Worm (Caenorhabditis elegans) whole organism, L1 larva: Measurements from ENCODE around the gene C33H5.2.
A peak's percentile ranks its signal among the peaks of the same experiment; 100 is the strongest.

Experiments
- C34B4.2 ChIP-seq: sonication (generic microtip); optimal IDR thresholded peaks from 2 replicates; lab custom pipeline; 2017; ENCODE audit warnings: mild to moderate bottlenecking, missing genetic modification characterization, missing compliant biosample characterization
- aly-2 ChIP-seq: fragments of 150-350 bp; optimal IDR thresholded peaks from 2 replicates; lab custom pipeline; 2014; ENCODE audit warnings: missing biosample characterization, missing genetic modification characterization
- ceh-82 ChIP-seq, 3 experiments: fragments of 150-350 bp in 1 of 3; sonication (generic microtip) in 2 of 3; optimal IDR thresholded peaks; 2 replicates each; lab custom pipeline; 2014 to 2017; ENCODE audit warnings: missing biosample characterization in 3 of 3, missing genetic modification characterization in 3 of 3
- ceh-90 ChIP-seq: sonication (generic microtip); optimal IDR thresholded peaks from 2 replicates; lab custom pipeline; 2016; ENCODE audit warnings: missing genetic modification characterization, missing compliant biosample characterization
- ces-1 ChIP-seq: fragments of 150-350 bp; optimal IDR thresholded peaks from 2 replicates; lab custom pipeline; 2014; ENCODE audit warnings: missing biosample characterization, missing genetic modification reagents, missing genetic modification characterization
- dpl-1 ChIP-seq, 3 experiments: fragments of 150-350 bp in 2 of 3; sonication (generic microtip) in 1 of 3; optimal IDR thresholded peaks; 2 replicates each; lab custom pipeline; 2014 to 2017; ENCODE audit warnings: missing biosample characterization in 3 of 3, missing genetic modification characterization in 3 of 3, missing genetic modification reagents in 3 of 3
- dsc-1 ChIP-seq: sonication (generic microtip); optimal IDR thresholded peaks from 2 replicates; lab custom pipeline; 2016; ENCODE audit warnings: mild to moderate bottlenecking, missing genetic modification characterization, missing compliant biosample characterization
- efl-1 ChIP-seq, 4 experiments: fragments of 150-350 bp; optimal IDR thresholded peaks in 3 of 4; peaks in 1 of 4; 1 replicate in 1 of 4; 2 replicates in 3 of 4; lab custom pipeline; 2014; ENCODE audit warnings: missing biosample characterization in 2 of 4, missing genetic modification characterization in 2 of 4, missing genetic modification reagents in 2 of 4
- efl-3 ChIP-seq: fragments of 200-800 bp; sonication (Bioruptor generic); optimal IDR thresholded peaks from 2 replicates; lab custom pipeline; 2018; ENCODE audit warnings: mild to moderate bottlenecking, missing genetic modification characterization, missing compliant biosample characterization
- egl-13 ChIP-seq: sonication (generic microtip); optimal IDR thresholded peaks from 2 replicates; lab custom pipeline; 2016; ENCODE audit warnings: missing genotype, missing genetic modification reagents, missing genetic modification characterization, missing compliant biosample characterization
- elt-2 ChIP-seq: sonication (generic microtip); optimal IDR thresholded peaks from 2 replicates; lab custom pipeline; 2016; ENCODE audit warnings: missing genetic modification characterization, mild to moderate bottlenecking, inconsistent platforms, missing compliant biosample characterization, missing genetic modification reagents
- fkh-4 ChIP-seq: sonication (generic microtip); optimal IDR thresholded peaks from 2 replicates; lab custom pipeline; 2016; ENCODE audit warnings: missing compliant biosample characterization, missing genetic modification characterization, borderline replicate concordance
- fos-1 ChIP-seq: fragments of 150-350 bp; optimal IDR thresholded peaks from 2 replicates; lab custom pipeline; 2014; ENCODE audit warnings: missing biosample characterization, missing genetic modification characterization
- grh-1 ChIP-seq: fragments of 200-800 bp; sonication (Bioruptor generic); IDR thresholded peaks from 2 replicates; pipeline ENCODE4 v1.3.6; 2022; ENCODE audit warnings: missing genetic modification reagents, missing genetic modification characterization, missing compliant biosample characterization
- hlh-4 ChIP-seq: sonication (generic microtip); optimal IDR thresholded peaks from 2 replicates; lab custom pipeline; 2016; ENCODE audit warnings: mild to moderate bottlenecking, missing genetic modification characterization, missing compliant biosample characterization
- hpl-2 ChIP-seq: fragments of 150-350 bp; optimal IDR thresholded peaks from 2 replicates; lab custom pipeline; 2014; ENCODE audit warnings: missing biosample characterization, missing genetic modification reagents, missing genetic modification characterization
- isw-1 ChIP-seq: fragments of 200-800 bp; sonication (Bioruptor generic); IDR thresholded peaks from 2 replicates; pipeline ENCODE4 v1.3.6; 2022; ENCODE audit warnings: missing genetic modification characterization, missing compliant biosample characterization
- lin-15B ChIP-seq: fragments of 150-350 bp; sonication (generic microtip); optimal IDR thresholded peaks from 3 replicates; lab custom pipeline; 2014; ENCODE audit warnings: missing biosample characterization, missing genetic modification characterization
- lin-39 ChIP-seq: fragments of 150-350 bp; optimal IDR thresholded peaks from 2 replicates; lab custom pipeline; 2014; ENCODE audit warnings: missing biosample characterization, missing genetic modification reagents, missing genetic modification characterization
- mep-1 ChIP-seq: fragments of 150-350 bp; optimal IDR thresholded peaks from 2 replicates; lab custom pipeline; 2014; ENCODE audit warnings: missing biosample characterization, missing genetic modification characterization
- nhr-12 ChIP-seq: sonication (generic microtip); optimal IDR thresholded peaks from 2 replicates; lab custom pipeline; 2017; ENCODE audit warnings: missing biosample characterization, missing genetic modification characterization
- nhr-19 ChIP-seq: fragments of 200-800 bp; sonication (Bioruptor generic); conservative IDR thresholded peaks from 2 replicates; pipeline ENCODE4 v1.3.6; 2022; ENCODE audit warnings: missing genetic modification characterization, missing compliant biosample characterization
- nhr-20 ChIP-seq: sonication (generic microtip); optimal IDR thresholded peaks from 2 replicates; lab custom pipeline; 2016; ENCODE audit warnings: mild to moderate bottlenecking, missing genetic modification characterization, missing compliant biosample characterization
- nhr-237 ChIP-seq: fragments of 150-350 bp; optimal IDR thresholded peaks from 2 replicates; lab custom pipeline; 2014; ENCODE audit warnings: missing biosample characterization, missing genetic modification characterization
- nhr-47 ChIP-seq: sonication (generic microtip); optimal IDR thresholded peaks from 2 replicates; lab custom pipeline; 2016; ENCODE audit warnings: mild to moderate bottlenecking, missing genetic modification characterization, moderate library complexity, missing compliant biosample characterization
- nhr-71 ChIP-seq: sonication (generic microtip); optimal IDR thresholded peaks from 2 replicates; lab custom pipeline; 2016; ENCODE audit warnings: mild to moderate bottlenecking, missing genetic modification characterization, moderate library complexity, missing compliant biosample characterization
- nhr-76 ChIP-seq: sonication (generic microtip); optimal IDR thresholded peaks from 2 replicates; lab custom pipeline; 2017; ENCODE audit warnings: missing biosample characterization, missing genetic modification characterization
- nhr-77 ChIP-seq: fragments of 150-350 bp; optimal IDR thresholded peaks from 2 replicates; lab custom pipeline; 2014; ENCODE audit warnings: missing biosample characterization, missing genetic modification characterization
- nhr-84 ChIP-seq: sonication (generic microtip); optimal IDR thresholded peaks from 2 replicates; lab custom pipeline; 2017; ENCODE audit warnings: missing biosample characterization, missing genetic modification characterization
- nhr-85 ChIP-seq: sonication (generic microtip); peaks from one replicate; lab custom pipeline; 2016; ENCODE audit warnings: missing genetic modification characterization, inconsistent platforms, missing compliant biosample characterization
- pag-3 ChIP-seq: sonication (generic microtip); optimal IDR thresholded peaks from 2 replicates; lab custom pipeline; 2017; ENCODE audit warnings: missing genetic modification characterization, mild to moderate bottlenecking, missing compliant biosample characterization, antibody characterized with exemption, borderline replicate concordance; ENCODE audit not compliant: insufficient read depth
- pax-3 ChIP-seq: fragments of 200-800 bp; sonication (Bioruptor generic); optimal IDR thresholded peaks from 2 replicates; lab custom pipeline; 2018; ENCODE audit warnings: mild to moderate bottlenecking, missing genetic modification characterization, moderate library complexity, missing compliant biosample characterization
- pqm-1 ChIP-seq: sonication (generic microtip); optimal IDR thresholded peaks from 3 replicates; lab custom pipeline; 2017; ENCODE audit warnings: missing biosample characterization, missing genetic modification characterization
- rnt-1 ChIP-seq: sonication (generic microtip); optimal IDR thresholded peaks from 2 replicates; lab custom pipeline; 2016; ENCODE audit warnings: mild to moderate bottlenecking, missing genetic modification characterization, moderate library complexity, missing compliant biosample characterization
- snpc-4 ChIP-seq: fragments of 150-350 bp; optimal IDR thresholded peaks from 2 replicates; lab custom pipeline; 2014; ENCODE audit warnings: missing biosample characterization, missing genetic modification characterization
- snu-23 ChIP-seq: sonication (generic microtip); optimal IDR thresholded peaks from 2 replicates; lab custom pipeline; 2016; ENCODE audit warnings: missing genetic modification characterization, missing compliant biosample characterization
- sox-4 ChIP-seq: sonication (generic microtip); optimal IDR thresholded peaks from 2 replicates; lab custom pipeline; 2016; ENCODE audit warnings: missing genetic modification characterization, missing compliant biosample characterization
- sptf-1 ChIP-seq: fragments of 150-350 bp; optimal IDR thresholded peaks from 2 replicates; lab custom pipeline; 2014; ENCODE audit warnings: missing biosample characterization, missing genetic modification characterization
- sup-37 ChIP-seq: fragments of 200-800 bp; sonication (Bioruptor generic); optimal IDR thresholded peaks from 2 replicates; lab custom pipeline; 2018; ENCODE audit warnings: mild to moderate bottlenecking, missing genetic modification characterization, missing compliant biosample characterization
- swsn-7 ChIP-seq: sonication (generic microtip); optimal IDR thresholded peaks from 2 replicates; lab custom pipeline; 2016; ENCODE audit warnings: missing genetic modification characterization, missing compliant biosample characterization
- tbx-2 ChIP-seq: sonication (generic microtip); optimal IDR thresholded peaks from 2 replicates; lab custom pipeline; 2016; ENCODE audit warnings: missing genetic modification characterization, missing compliant biosample characterization
- unc-130 ChIP-seq: fragments of 150-350 bp; optimal IDR thresholded peaks from 2 replicates; lab custom pipeline; 2017; ENCODE audit warnings: missing biosample characterization, missing genetic modification characterization, inconsistent platforms
- unc-30 ChIP-seq: sonication (generic microtip); optimal IDR thresholded peaks from 2 replicates; lab custom pipeline; 2017; ENCODE audit warnings: missing biosample characterization, missing genetic modification characterization
- unc-62 ChIP-seq: fragments of 150-350 bp; optimal IDR thresholded peaks from 2 replicates; lab custom pipeline; 2014; ENCODE audit warnings: missing biosample characterization, missing genetic modification reagents, missing genetic modification characterization
- unc-98 ChIP-seq: fragments of 200-800 bp; sonication (Bioruptor generic); IDR thresholded peaks from 2 replicates; pipeline ENCODE4 v1.3.6; 2022; ENCODE audit warnings: missing genetic modification characterization, missing compliant biosample characterization
- ztf-4 ChIP-seq: fragments of 150-350 bp; optimal IDR thresholded peaks from 2 replicates; lab custom pipeline; 2014; ENCODE audit warnings: missing biosample characterization, missing genetic modification characterization

C33H5.2 gene

DNA sequence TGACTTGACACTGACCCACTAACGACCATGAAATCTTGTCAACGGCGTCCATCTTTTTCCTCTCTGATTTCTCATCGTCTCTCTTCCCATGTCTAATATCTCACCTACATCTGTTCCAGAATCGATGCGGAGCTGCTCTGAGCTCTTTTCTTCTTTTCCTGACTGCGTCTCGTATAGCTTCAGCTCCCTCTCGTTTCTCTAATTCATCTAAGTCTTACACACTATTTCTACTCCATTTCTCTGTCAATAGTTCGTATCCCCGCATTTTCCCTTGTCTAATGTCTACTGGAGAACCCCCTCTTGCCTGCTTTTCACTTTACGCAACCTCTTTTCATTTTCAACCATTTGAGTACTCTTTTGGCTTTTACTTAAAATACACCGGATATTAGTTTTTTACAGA, 13.0 kb downstream of the C33H5.2 start, which contains the start of gene ric-3 (continued):
- TF ChIP-seq ces-1 (GFP tag; lab: Kevin White, UChicago) (no peak), nhr-77 (tag; lab: Kevin White, UChicago) (peak; percentile 30), hpl-2 (GFP tag; lab: Kevin White, UChicago) (no peak), efl-3 (GFP tag; lab: Kevin White, UChicago) (no peak), ceh-82 (tag; optimal IDR thresholded peaks at IDR 0.05; lab: Kevin White, UChicago) (peak; percentile 45 to 63 (median 50)), mep-1 (peak; percentile 84), pag-3 (tag; lab: Kevin White, UChicago) (no peak), aly-2 (tag; lab: Kevin White, UChicago) (peak; percentile 57), nhr-19 (GFP tag; lab: Robert Waterston, UW) (peak; percentile 63), unc-130 (tag; lab: Kevin White, UChicago) (no peak), isw-1 (GFP tag; lab: Robert Waterston, UW) (peak; percentile 56; the same call in 1 of the 2 replicates), elt-2 (no peak), snu-23 (GFP tag; lab: Kevin White, UChicago) (peak; percentile 78), dsc-1 (tag; lab: Kevin White, UChicago) (peak; percentile 81), dpl-1 (GFP tag; optimal IDR thresholded peaks at IDR 0.05; lab: Kevin White, UChicago) (peak; percentile 7 to 41 (median 31)), unc-62 (GFP tag; lab: Kevin White, UChicago) (no peak), nhr-85 (tag; lab: Kevin White, UChicago) (peak; percentile 49), nhr-71 (tag; lab: Kevin White, UChicago) (peak; percentile 87), efl-1 (optimal IDR thresholded peaks at IDR 0.05; lab: Kevin White, UChicago) (peak; percentile 68 to 78), efl-1 (GFP tag; optimal IDR thresholded peaks at IDR 0.05 in 1 of 2; lab: Kevin White, UChicago) (peak; percentile 32 to 95), ceh-90 (peak; percentile 16), pqm-1 (tag; lab: Kevin White, UChicago) (no peak)
- TF ChIP-seq, all 84 proteins: peak for 38

DNA sequence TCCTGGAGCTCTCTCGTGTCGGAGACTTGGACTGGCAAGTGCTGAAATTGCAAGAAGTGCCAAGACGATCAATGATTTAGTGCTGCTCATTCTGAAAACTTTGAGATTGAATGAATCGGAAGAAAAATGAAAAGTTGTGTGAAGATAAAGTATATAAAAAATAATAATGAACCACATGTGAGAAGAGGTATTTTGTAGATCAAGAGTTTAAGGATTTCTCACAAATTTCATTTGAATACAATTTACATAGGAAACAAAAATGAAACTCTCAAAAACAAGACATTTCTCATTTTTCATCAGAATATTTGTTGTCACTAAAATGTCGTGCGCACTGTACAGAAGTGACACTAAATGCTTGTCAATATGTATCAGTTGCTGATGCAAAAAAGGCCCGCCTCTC, 17.7 kb downstream of the C33H5.2 start, which contains the start of gene T14A8.2:
Gene T14A8.2, minus strand, starts transcription at position 101 of the 400 bp plus-strand sequence.
- TF ChIP-seq fkh-4 (tag; lab: Kevin White, UChicago) = no peak
- TF ChIP-seq efl-1 (optimal IDR thresholded peaks at IDR 0.05; lab: Kevin White, UChicago) = no peak
- no peak for TF ChIP-seq efl-1 (GFP tag; optimal IDR thresholded peaks at IDR 0.05 in 1 of 2; lab: Kevin White, UChicago)
- no peak for TF ChIP-seq C34B4.2
- no peak for TF ChIP-seq unc-30 (tag; lab: Kevin White, UChicago)
- TF ChIP-seq egl-13 (tag; lab: Kevin White, UChicago) = no peak
- no peak for TF ChIP-seq pax-3 (tag; lab: Kevin White, UChicago)
- TF ChIP-seq unc-98 (GFP tag; lab: Robert Waterston, UW) = no peak
- TF ChIP-seq hpl-2 (GFP tag; lab: Kevin White, UChicago) = no peak
- TF ChIP-seq ces-1 (GFP tag; lab: Kevin White, UChicago) = no peak
- no peak for TF ChIP-seq unc-62 (GFP tag; lab: Kevin White, UChicago)
- TF ChIP-seq aly-2 (tag; lab: Kevin White, UChicago) = no peak
- TF ChIP-seq unc-130 (tag; lab: Kevin White, UChicago) = no peak
- TF ChIP-seq sptf-1 (tag; lab: Kevin White, UChicago) = no peak
- no peak for TF ChIP-seq mep-1
- no peak for TF ChIP-seq sox-4 (tag; lab: Kevin White, UChicago)

DNA sequence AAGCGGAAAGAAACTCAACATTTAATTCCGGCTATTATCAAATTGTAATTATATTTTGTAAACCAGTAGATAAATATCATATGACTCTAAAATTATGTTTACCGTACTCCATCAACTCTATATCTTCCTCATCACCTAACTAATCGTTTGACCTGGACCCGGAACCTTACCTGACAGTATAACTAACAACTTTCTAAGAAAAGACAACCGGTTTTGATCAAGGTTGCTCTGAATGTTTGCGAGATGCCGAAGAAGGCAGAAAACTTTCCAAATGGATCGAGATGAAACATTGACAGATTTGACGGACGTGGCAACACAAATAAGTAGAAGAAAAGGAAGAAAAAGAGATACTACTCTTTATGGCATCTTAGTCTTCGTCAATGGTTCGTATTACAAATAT, 19.8 kb downstream of the C33H5.2 start:
- TF ChIP-seq swsn-7 (tag; lab: Kevin White, UChicago) (no peak), unc-130 (tag; lab: Kevin White, UChicago) (no peak), nhr-76 (tag; lab: Kevin White, UChicago) (no peak), nhr-237 (tag; lab: Kevin White, UChicago) (no peak), rnt-1 (tag; lab: Kevin White, UChicago) (peak; percentile 7), nhr-19 (GFP tag; lab: Robert Waterston, UW) (no peak), tbx-2 (tag; lab: Kevin White, UChicago) (peak; percentile 47), pqm-1 (tag; lab: Kevin White, UChicago) (no peak), nhr-12 (tag; lab: Kevin White, UChicago) (no peak), nhr-20 (tag; lab: Kevin White, UChicago) (peak; percentile 5), nhr-47 (no peak), unc-62 (GFP tag; lab: Kevin White, UChicago) (no peak), ces-1 (GFP tag; lab: Kevin White, UChicago) (no peak), lin-15B (tag; lab: Kevin White, UChicago) (no peak), lin-39 (tag; lab: Kevin White, UChicago) (no peak), sup-37 (no peak), efl-1 (optimal IDR thresholded peaks at IDR 0.05; lab: Kevin White, UChicago) (no peak), efl-1 (GFP tag; optimal IDR thresholded peaks at IDR 0.05 in 1 of 2; lab: Kevin White, UChicago) (peak in 1 of 2 experiments; percentile 55), ztf-4 (tag; lab: Kevin White, UChicago) (no peak), fos-1 (tag; lab: Kevin White, UChicago) (no peak), grh-1 (GFP tag; lab: Robert Waterston, UW) (peak; percentile 82), isw-1 (GFP tag; lab: Robert Waterston, UW) (no peak), nhr-77 (tag; lab: Kevin White, UChicago) (no peak), nhr-84 (tag; lab: Kevin White, UChicago) (no peak), hlh-4 (tag; lab: Kevin White, UChicago) (no peak), snpc-4 (tag; lab: Kevin White, UChicago) (no peak), C34B4.2 (no peak)
